Worm (Caenorhabditis elegans): Measurements from ENCODE around the gene B0457.2.

DNA sequence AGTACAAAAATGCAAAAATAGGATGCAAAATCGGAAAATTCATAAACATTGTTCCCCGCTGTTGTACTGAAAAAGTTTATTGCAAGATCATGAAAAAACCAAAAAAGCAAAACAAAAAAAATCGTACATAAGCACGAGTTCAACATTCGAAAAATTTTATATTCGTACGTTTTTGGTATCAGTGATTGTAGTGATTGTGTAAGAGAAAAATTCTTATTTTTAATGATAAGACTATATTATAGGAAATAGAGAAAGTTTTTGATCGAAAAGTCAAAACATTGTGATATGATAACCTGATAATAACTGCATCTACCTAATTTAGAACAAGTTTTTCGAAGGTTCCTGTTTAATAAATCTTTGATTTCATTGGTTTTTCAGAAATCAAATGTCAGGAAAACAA lies 9.0 kb downstream of the B0457.2 start:
- TF ChIP-seq ets-7 (tag; optimal IDR thresholded peaks at IDR 0.05) (no peak), hmg-4 (GFP tag; optimal IDR thresholded peaks at IDR 0.05) (no peak), ceh-36 (tag; optimal IDR thresholded peaks at IDR 0.05) (no peak), ama-1 (optimal IDR thresholded peaks at IDR 0.05) (no peak), B0310.2 (tag; optimal IDR thresholded peaks at IDR 0.05) (no peak), aly-1 (tag; optimal IDR thresholded peaks at IDR 0.05) (no peak), pes-1 (GFP tag; IDR thresholded peaks at IDR 0.05) (no peak), hnd-1 (tag; optimal IDR thresholded peaks at IDR 0.05) (no peak), sea-1 (GFP tag; conservative IDR thresholded peaks at IDR 0.05) (no peak), ceh-13 (GFP tag; optimal IDR thresholded peaks at IDR 0.05) (no peak)

Measured in whole organism, early embryonic.